Worm (Caenorhabditis elegans) whole organism, L2 larva: ENCODE measurements around the gene F13E9.11.

Source experiments
- F13H6.1 ChIP-seq: sonication (generic microtip); optimal IDR thresholded peaks from 2 replicates; lab custom pipeline; 2016; ENCODE audit warnings: missing genetic modification characterization, missing compliant biosample characterization
- ZK546.5 ChIP-seq: sonication (generic microtip); optimal IDR thresholded peaks from 2 replicates; lab custom pipeline; 2017; ENCODE audit warnings: missing biosample characterization, missing genetic modification characterization
- alr-1 ChIP-seq: fragments of 150-350 bp; optimal IDR thresholded peaks from 2 replicates; lab custom pipeline; 2014; ENCODE audit warnings: missing biosample characterization, missing genetic modification characterization
- aly-2 ChIP-seq: fragments of 150-350 bp; optimal IDR thresholded peaks from 2 replicates; lab custom pipeline; 2014; ENCODE audit warnings: missing biosample characterization, missing genetic modification characterization
- ama-1 ChIP-seq: fragments of 150-350 bp; optimal IDR thresholded peaks from 2 replicates; lab custom pipeline; 2018; ENCODE audit warnings: inconsistent platforms
- blmp-1 ChIP-seq: sonication (generic microtip); optimal IDR thresholded peaks from 2 replicates; lab custom pipeline; 2017; ENCODE audit warnings: missing genetic modification characterization, mild to moderate bottlenecking, missing compliant biosample characterization, antibody characterized with exemption, moderate library complexity; ENCODE audit not compliant: insufficient read depth
- ceh-16 ChIP-seq: fragments of 150-350 bp; optimal IDR thresholded peaks from 2 replicates; lab custom pipeline; 2014; ENCODE audit warnings: missing biosample characterization, missing genetic modification characterization
- ceh-82 ChIP-seq: fragments of 150-350 bp; optimal IDR thresholded peaks from 2 replicates; lab custom pipeline; 2014; ENCODE audit warnings: missing biosample characterization, missing genetic modification characterization
- dmd-4 ChIP-seq: sonication (generic microtip); optimal IDR thresholded peaks from 2 replicates; lab custom pipeline; 2017; ENCODE audit warnings: missing biosample characterization, missing genetic modification characterization
- egl-27 ChIP-seq: sonication (generic microtip); optimal IDR thresholded peaks from 3 replicates; lab custom pipeline; 2017; ENCODE audit warnings: missing biosample characterization, missing genetic modification reagents, missing genetic modification characterization
- elt-1 ChIP-seq: fragments of 150-350 bp; optimal IDR thresholded peaks from 2 replicates; lab custom pipeline; 2014; ENCODE audit warnings: missing biosample characterization, missing genetic modification characterization
- elt-3 ChIP-seq: sonication (generic microtip); optimal IDR thresholded peaks from 2 replicates; lab custom pipeline; 2017; ENCODE audit warnings: missing biosample characterization, missing genetic modification characterization
- fos-1 ChIP-seq: fragments of 150-350 bp; optimal IDR thresholded peaks from 2 replicates; lab custom pipeline; 2014; ENCODE audit warnings: missing biosample characterization, missing genetic modification characterization
- gmeb-1 ChIP-seq: fragments of 150-350 bp; optimal IDR thresholded peaks from 2 replicates; lab custom pipeline; 2014; ENCODE audit warnings: missing biosample characterization, missing genetic modification characterization
- lin-13 ChIP-seq: fragments of 150-350 bp; optimal IDR thresholded peaks from 2 replicates; lab custom pipeline; 2014; ENCODE audit warnings: missing biosample characterization, missing genetic modification reagents, missing genetic modification characterization
- lin-39 ChIP-seq: fragments of 150-350 bp; optimal IDR thresholded peaks from 2 replicates; lab custom pipeline; 2014; ENCODE audit warnings: missing biosample characterization, missing genetic modification reagents, missing genetic modification characterization
- mab-5 ChIP-seq: fragments of 150-350 bp; optimal IDR thresholded peaks from 2 replicates; lab custom pipeline; 2014; ENCODE audit warnings: missing biosample characterization, missing genetic modification characterization
- mbf-1 ChIP-seq: sonication (generic microtip); optimal IDR thresholded peaks from 2 replicates; lab custom pipeline; 2017; ENCODE audit warnings: missing biosample characterization, missing genetic modification characterization
- mdl-1 ChIP-seq, 2 experiments: fragments of 150-350 bp in 1 of 2; sonication (generic microtip) in 1 of 2; optimal IDR thresholded peaks; 2 replicates each; lab custom pipeline; 2017; ENCODE audit warnings: missing biosample characterization in 2 of 2, missing genetic modification characterization in 2 of 2
- nhr-10 ChIP-seq: sonication (generic microtip); optimal IDR thresholded peaks from 2 replicates; lab custom pipeline; 2017; ENCODE audit warnings: missing biosample characterization, missing genetic modification characterization
- nhr-12 ChIP-seq: fragments of 150-350 bp; optimal IDR thresholded peaks from 2 replicates; lab custom pipeline; 2014; ENCODE audit warnings: missing biosample characterization, missing genetic modification characterization
- nhr-129 ChIP-seq: fragments of 150-350 bp; optimal IDR thresholded peaks from 2 replicates; lab custom pipeline; 2014; ENCODE audit warnings: missing biosample characterization, missing genetic modification characterization
- nhr-21 ChIP-seq: fragments of 150-350 bp; optimal IDR thresholded peaks from 2 replicates; lab custom pipeline; 2014; ENCODE audit warnings: missing biosample characterization, missing genetic modification characterization
- nhr-23 ChIP-seq: fragments of 150-350 bp; optimal IDR thresholded peaks from 2 replicates; lab custom pipeline; 2014; ENCODE audit warnings: missing biosample characterization, missing genetic modification reagents, missing genetic modification characterization
- nhr-237 ChIP-seq: fragments of 150-350 bp; optimal IDR thresholded peaks from 2 replicates; lab custom pipeline; 2014; ENCODE audit warnings: missing biosample characterization, missing genetic modification characterization
- nhr-25 ChIP-seq: fragments of 150-350 bp; sonication (generic microtip); optimal IDR thresholded peaks from 3 replicates; lab custom pipeline; 2014; ENCODE audit warnings: missing biosample characterization, missing genetic modification characterization
- nhr-6 ChIP-seq: fragments of 150-350 bp; optimal IDR thresholded peaks from 2 replicates; lab custom pipeline; 2014; ENCODE audit warnings: missing biosample characterization, missing genetic modification characterization
- nhr-77 ChIP-seq: fragments of 150-350 bp; optimal IDR thresholded peaks from 2 replicates; lab custom pipeline; 2014; ENCODE audit warnings: missing biosample characterization, missing genetic modification characterization
- peb-1 ChIP-seq: fragments of 150-350 bp; optimal IDR thresholded peaks from 2 replicates; lab custom pipeline; 2014; ENCODE audit warnings: missing biosample characterization, missing genetic modification characterization
- sem-4 ChIP-seq: fragments of 150-350 bp; optimal IDR thresholded peaks from 2 replicates; lab custom pipeline; 2014; ENCODE audit warnings: missing biosample characterization, missing genetic modification reagents, missing genetic modification characterization
- skn-1 ChIP-seq: sonication (generic microtip); optimal IDR thresholded peaks from 2 replicates; lab custom pipeline; 2017; ENCODE audit warnings: missing biosample characterization, missing genetic modification characterization
- sma-3 ChIP-seq: sonication (generic microtip); optimal IDR thresholded peaks from 2 replicates; lab custom pipeline; 2016; ENCODE audit warnings: missing genetic modification reagents, missing genetic modification characterization, missing compliant biosample characterization
- sma-9 ChIP-seq, 2 experiments: fragments of 150-350 bp in 1 of 2; sonication (generic microtip) in 1 of 2; optimal IDR thresholded peaks; 2 replicates each; lab custom pipeline; 2014 to 2016; ENCODE audit warnings: missing genetic modification characterization in 2 of 2, mild to moderate bottlenecking in 1 of 2, missing biosample characterization in 1 of 2, missing compliant biosample characterization in 1 of 2, missing genetic modification reagents in 1 of 2, moderate library complexity in 1 of 2
- unc-39 ChIP-seq: fragments of 150-350 bp; optimal IDR thresholded peaks from 2 replicates; lab custom pipeline; 2014; ENCODE audit warnings: missing biosample characterization, missing genetic modification characterization
- unc-55 ChIP-seq: fragments of 150-350 bp; sonication (generic microtip); optimal IDR thresholded peaks from 3 replicates; lab custom pipeline; 2014; ENCODE audit warnings: missing biosample characterization, missing genetic modification reagents, missing genetic modification characterization
- unc-62 ChIP-seq: fragments of 150-350 bp; optimal IDR thresholded peaks from 2 replicates; lab custom pipeline; 2014; ENCODE audit warnings: missing biosample characterization, missing genetic modification reagents, missing genetic modification characterization
- ztf-1 ChIP-seq: fragments of 200-800 bp; sonication (Bioruptor generic); conservative IDR thresholded peaks from 2 replicates; pipeline ENCODE4 v1.3.6; 2022; ENCODE audit warnings: missing genetic modification characterization, missing compliant biosample characterization
- ztf-4 ChIP-seq: fragments of 150-350 bp; optimal IDR thresholded peaks from 2 replicates; lab custom pipeline; 2014; ENCODE audit warnings: missing biosample characterization, missing genetic modification characterization

Gene F13E9.11

ce11 chrIV:10870158-10870557 is 1.2 kb upstream of the F13E9.11 start:
- TF ChIP-seq sem-4 (tag; lab: Kevin White, UChicago): no peak
- no peak for TF ChIP-seq nhr-21 (tag; lab: Kevin White, UChicago)
- TF ChIP-seq ztf-4 (tag; lab: Kevin White, UChicago): no peak
- TF ChIP-seq ceh-82 (tag; lab: Kevin White, UChicago): no peak
- TF ChIP-seq ceh-16 (tag; lab: Kevin White, UChicago): no peak
- TF ChIP-seq mbf-1 (tag; lab: Kevin White, UChicago): no peak
- no peak for TF ChIP-seq peb-1 (tag; lab: Kevin White, UChicago)
- TF ChIP-seq ztf-1 (GFP tag; lab: Robert Waterston, UW): no peak
- no peak for TF ChIP-seq blmp-1 (tag; lab: Kevin White, UChicago)
- TF ChIP-seq nhr-6: no peak
- TF ChIP-seq fos-1 (tag; lab: Kevin White, UChicago): no peak
- TF ChIP-seq elt-1 (tag; lab: Kevin White, UChicago): no peak
- no peak for TF ChIP-seq unc-39 (tag; lab: Kevin White, UChicago)
- TF ChIP-seq nhr-77 (tag; lab: Kevin White, UChicago): no peak
- TF ChIP-seq nhr-237 (tag; lab: Kevin White, UChicago): no peak
- TF ChIP-seq nhr-129: no peak
- no peak for TF ChIP-seq nhr-25 (tag; lab: Kevin White, UChicago)
- no peak for TF ChIP-seq aly-2 (tag; lab: Kevin White, UChicago)
- TF ChIP-seq lin-39: no peak

- TF ChIP-seq nhr-25 (tag; lab: Kevin White, UChicago): no peak
- no peak for TF ChIP-seq sma-9 (GFP tag; optimal IDR thresholded peaks at IDR 0.05; lab: Kevin White, UChicago)
- TF ChIP-seq sma-9 (tag; optimal IDR thresholded peaks at IDR 0.05; lab: Kevin White, UChicago): no peak
- no peak for TF ChIP-seq nhr-10 (tag; lab: Kevin White, UChicago)
- no peak for TF ChIP-seq unc-55 (GFP tag; lab: Kevin White, UChicago)
- no peak for TF ChIP-seq elt-3 (tag; lab: Kevin White, UChicago)
- TF ChIP-seq egl-27: no peak
- TF ChIP-seq dmd-4 (tag; lab: Kevin White, UChicago): no peak
- TF ChIP-seq nhr-23 (tag; lab: Kevin White, UChicago): no peak
- no peak for TF ChIP-seq alr-1 (tag; lab: Kevin White, UChicago)
Observed at ce11 chrIV:10869642-10870041, 707 bp upstream of the F13E9.11 start.

- TF ChIP-seq mdl-1 (tag; optimal IDR thresholded peaks at IDR 0.05; lab: Kevin White, UChicago) (no peak), sma-3 (no peak), egl-27 (no peak), unc-62 (GFP tag; lab: Kevin White, UChicago) (no peak), sma-9 (GFP tag; optimal IDR thresholded peaks at IDR 0.05; lab: Kevin White, UChicago) (no peak), sma-9 (tag; optimal IDR thresholded peaks at IDR 0.05; lab: Kevin White, UChicago) (no peak)
Observed at ce11 chrIV:10867370-10868146, 1.4 kb downstream of the F13E9.11 start.

- no peak for TF ChIP-seq dmd-4 (tag; lab: Kevin White, UChicago)
- TF ChIP-seq nhr-10 (tag; lab: Kevin White, UChicago): no peak
- TF ChIP-seq ama-1 (lab: Kevin White, UChicago): no peak
- no peak for TF ChIP-seq nhr-77 (tag; lab: Kevin White, UChicago)
Observed at ce11 chrIV:10864031-10864430, 4.9 kb downstream of the F13E9.11 start, which contains the start of gene nish-1. Gene nish-1, plus strand, starts transcription at chrIV:10864331.

- TF ChIP-seq peb-1 (tag; lab: Kevin White, UChicago): no peak
- TF ChIP-seq unc-55 (GFP tag; lab: Kevin White, UChicago): no peak
- TF ChIP-seq aly-2 (tag; lab: Kevin White, UChicago): no peak
- TF ChIP-seq nhr-77 (tag; lab: Kevin White, UChicago): no peak
- TF ChIP-seq ztf-4 (tag; lab: Kevin White, UChicago): no peak
- no peak for TF ChIP-seq nhr-237 (tag; lab: Kevin White, UChicago)
- no peak for TF ChIP-seq nhr-129
- no peak for TF ChIP-seq lin-13 (GFP tag; lab: Kevin White, UChicago)
- no peak for TF ChIP-seq ZK546.5 (tag; lab: Kevin White, UChicago)
- no peak for TF ChIP-seq nhr-23 (tag; lab: Kevin White, UChicago)
- no peak for TF ChIP-seq mbf-1 (tag; lab: Kevin White, UChicago)
- no peak for TF ChIP-seq F13H6.1
- TF ChIP-seq skn-1: no peak
- no peak for TF ChIP-seq mab-5 (tag; lab: Kevin White, UChicago)
- no peak for TF ChIP-seq nhr-12 (tag; lab: Kevin White, UChicago)
- TF ChIP-seq unc-62 (GFP tag; lab: Kevin White, UChicago): no peak
- no peak for TF ChIP-seq elt-3 (tag; lab: Kevin White, UChicago)
- no peak for TF ChIP-seq gmeb-1 (tag; lab: Kevin White, UChicago)
Observed at ce11 chrIV:10861102-10861501, 7.8 kb downstream of the F13E9.11 start, which contains the start of gene rbm-22. Gene rbm-22, plus strand, starts transcription at chrIV:10861402.
